Fruit fly (Drosophila melanogaster) whole organism, embryonic: ENCODE data around the gene CG43051.
A peak's percentile ranks its signal among the peaks of the same experiment; 100 is the strongest.

Source experiments
- Abd-B ChIP-seq: fragments of 200-800 bp; sonication (Bioruptor generic); optimal IDR thresholded peaks from 2 replicates; lab custom pipeline; 2018; ENCODE audit warnings: missing biosample characterization, mild to moderate bottlenecking, missing genetic modification characterization, moderate library complexity
- Ada2b ChIP-seq: fragments of 200-800 bp; sonication (Bioruptor generic); IDR thresholded peaks from 2 replicates; pipeline ENCODE4 v1.3.6; 2022; ENCODE audit warnings: missing biosample characterization, missing genetic modification characterization
- Atf6 ChIP-seq: fragments of 200-800 bp; sonication (Bioruptor generic); IDR thresholded peaks from 2 replicates; pipeline ENCODE4 v1.3.6; 2022; ENCODE audit warnings: missing biosample characterization, missing genetic modification characterization
- CG10959 ChIP-seq: fragments of 200-800 bp; sonication (Bioruptor generic); IDR thresholded peaks from 2 replicates; pipeline ENCODE4 v1.3.6; 2022; ENCODE audit warnings: missing biosample characterization, missing genetic modification characterization
- CG11504 ChIP-seq: fragments of 200-800 bp; sonication (Bioruptor generic); optimal IDR thresholded peaks from 3 replicates; lab custom pipeline; 2019; ENCODE audit warnings: missing biosample characterization, mild to moderate bottlenecking, missing genetic modification characterization, moderate library complexity
- CG13123 ChIP-seq: fragments of 200-800 bp; sonication (Bioruptor generic); optimal IDR thresholded peaks from 2 replicates; lab custom pipeline; 2016; ENCODE audit warnings: missing biosample characterization, missing genetic modification characterization
- CG14860 ChIP-seq: fragments of 200-800 bp; sonication (Bioruptor generic); IDR thresholded peaks from 3 replicates; pipeline ENCODE4 v1.3.6; 2022; ENCODE audit warnings: missing biosample characterization, missing genetic modification characterization; ENCODE audit not compliant: partially characterized antibody
- CG17829 ChIP-seq: fragments of 200-800 bp; optimal IDR thresholded peaks from 2 replicates; lab custom pipeline; 2019; ENCODE audit warnings: missing biosample characterization, mild to moderate bottlenecking, missing genetic modification characterization, moderate library complexity
- CG18619 ChIP-seq: fragments of 200-800 bp; sonication (Bioruptor generic); optimal IDR thresholded peaks from 3 replicates; lab custom pipeline; 2017; ENCODE audit warnings: missing biosample characterization, mild to moderate bottlenecking, missing genetic modification characterization
- CG2116 ChIP-seq: fragments of 200-800 bp; sonication (Bioruptor generic); optimal IDR thresholded peaks from 3 replicates; lab custom pipeline; 2018; ENCODE audit warnings: missing biosample characterization, mild to moderate bottlenecking, missing genetic modification characterization
- CG2129 ChIP-seq: fragments of 200-800 bp; sonication (Bioruptor generic); IDR thresholded peaks from 2 replicates; pipeline ENCODE4 v1.3.6; 2022; ENCODE audit warnings: missing biosample characterization, missing genetic modification characterization; ENCODE audit not compliant: partially characterized antibody
- CG33213 ChIP-seq: fragments of 200-800 bp; sonication (Bioruptor generic); optimal IDR thresholded peaks from 3 replicates; lab custom pipeline; 2016; ENCODE audit warnings: missing biosample characterization, missing genetic modification characterization
- CG3407 ChIP-seq: fragments of 200-800 bp; sonication (Bioruptor generic); optimal IDR thresholded peaks from 2 replicates; lab custom pipeline; 2018; ENCODE audit warnings: missing biosample characterization, mild to moderate bottlenecking, missing genetic modification characterization
- CG4360 ChIP-seq: fragments of 200-800 bp; sonication (Bioruptor generic); IDR thresholded peaks from 2 replicates; pipeline ENCODE4 v1.3.6; 2022; ENCODE audit warnings: missing biosample characterization, missing genetic modification characterization
- CG4730 ChIP-seq: fragments of 200-800 bp; sonication (Bioruptor generic); IDR thresholded peaks from 2 replicates; pipeline ENCODE4 v1.3.6; 2022; ENCODE audit warnings: missing biosample characterization, missing genetic modification characterization
- CG6689 ChIP-seq: fragments of 200-800 bp; sonication (Bioruptor generic); IDR thresholded peaks from 2 replicates; pipeline ENCODE4 v1.3.6; 2022; ENCODE audit warnings: missing biosample characterization, missing genetic modification characterization
- CG9727 ChIP-seq: fragments of 200-800 bp; sonication (Bioruptor generic); optimal IDR thresholded peaks from 3 replicates; lab custom pipeline; 2017; ENCODE audit warnings: missing biosample characterization, mild to moderate bottlenecking, missing genetic modification characterization
- D ChIP-seq, 2 experiments: fragments of 200-800 bp in 1 of 2; fragments of >200 bp in 1 of 2; sonication (Bioruptor generic) in 1 of 2; optimal IDR thresholded peaks; 2 replicates in 1 of 2; 3 replicates in 1 of 2; lab custom pipeline; 2017; ENCODE audit warnings: mild to moderate bottlenecking in 1 of 2, missing biosample characterization in 1 of 2, missing genetic modification characterization in 1 of 2, missing genetic modification reagents in 1 of 2
- Dll ChIP-seq: fragments of 200-800 bp; sonication (Bioruptor generic); IDR thresholded peaks from 4 replicates; pipeline ENCODE4 v1.3.6; 2022; ENCODE audit warnings: missing biosample characterization, missing genetic modification characterization; ENCODE audit not compliant: partially characterized antibody
- ERR ChIP-seq: fragments of 200-800 bp; sonication (Bioruptor generic); optimal IDR thresholded peaks from 2 replicates; lab custom pipeline; 2016; ENCODE audit warnings: missing biosample characterization, missing genetic modification characterization
- Ets65A ChIP-seq: fragments of 200-800 bp; sonication (Bioruptor generic); peaks from one replicate; lab custom pipeline; 2016; ENCODE audit warnings: missing biosample characterization, missing genetic modification characterization
- HLHmδ ChIP-seq: fragments of 200-800 bp; sonication (Bioruptor generic); optimal IDR thresholded peaks from 2 replicates; lab custom pipeline; 2018; ENCODE audit warnings: missing biosample characterization, mild to moderate bottlenecking, missing genetic modification characterization, moderate library complexity
- Hmx ChIP-seq: fragments of 200-800 bp; sonication (Bioruptor generic); optimal IDR thresholded peaks from 2 replicates; lab custom pipeline; 2016; ENCODE audit warnings: missing biosample characterization, missing genetic modification characterization
- Hr78 ChIP-seq, 2 experiments: fragments of 200-800 bp in 1 of 2; fragments of >200 bp in 1 of 2; sonication (Bioruptor generic) in 1 of 2; optimal IDR thresholded peaks; 2 replicates each; lab custom pipeline; 2017 to 2019; ENCODE audit warnings: missing biosample characterization in 2 of 2, missing genetic modification characterization in 2 of 2, mild to moderate bottlenecking in 1 of 2, moderate library complexity in 1 of 2
- NFAT ChIP-seq: fragments of 200-800 bp; sonication (Bioruptor generic); IDR thresholded peaks from 2 replicates; pipeline ENCODE4 v1.3.6; 2022; ENCODE audit warnings: missing biosample characterization, missing genetic modification characterization
- NK7.1 ChIP-seq: fragments of 200-800 bp; sonication (Bioruptor generic); optimal IDR thresholded peaks from 3 replicates; lab custom pipeline; 2016; ENCODE audit warnings: missing biosample characterization, missing genetic modification characterization
- Ravus ChIP-seq: fragments of 200-800 bp; sonication (Bioruptor generic); IDR thresholded peaks from 2 replicates; pipeline ENCODE4 v1.3.6; 2022; ENCODE audit warnings: missing biosample characterization, missing genetic modification characterization
- Rfx ChIP-seq: fragments of 200-800 bp; sonication (Bioruptor generic); IDR thresholded peaks from 2 replicates; pipeline ENCODE4 v1.3.6; 2022; ENCODE audit warnings: missing biosample characterization, missing genetic modification characterization
- ab ChIP-seq: fragments of 200-800 bp; sonication (Bioruptor generic); optimal IDR thresholded peaks from 2 replicates; lab custom pipeline; 2016; ENCODE audit warnings: missing biosample characterization, missing genetic modification characterization
- aop ChIP-seq: fragments of 200-800 bp; sonication (Bioruptor generic); IDR thresholded peaks from 2 replicates; pipeline ENCODE4 v1.3.6; 2022; ENCODE audit warnings: missing biosample characterization, missing genetic modification characterization
- ash1 ChIP-seq: fragments of 200-800 bp; sonication (Bioruptor generic); optimal IDR thresholded peaks from 2 replicates; lab custom pipeline; 2018; ENCODE audit warnings: missing biosample characterization, mild to moderate bottlenecking, missing genetic modification characterization
- bbx ChIP-seq: fragments of 200-800 bp; sonication (Bioruptor generic); IDR thresholded peaks from 2 replicates; pipeline ENCODE4 v1.3.6; 2022; ENCODE audit warnings: missing biosample characterization, missing genetic modification characterization; ENCODE audit not compliant: partially characterized antibody
- br ChIP-seq: fragments of >200 bp; optimal IDR thresholded peaks from 2 replicates; lab custom pipeline; 2017
- caup ChIP-seq: fragments of 200-800 bp; sonication (Bioruptor generic); optimal IDR thresholded peaks from 3 replicates; lab custom pipeline; 2017; ENCODE audit warnings: missing biosample characterization, mild to moderate bottlenecking, missing genetic modification characterization, moderate library complexity; ENCODE audit not compliant: severe bottlenecking
- cwo ChIP-seq: fragments of 200-800 bp; sonication (Bioruptor generic); optimal IDR thresholded peaks from 3 replicates; lab custom pipeline; 2017; ENCODE audit warnings: missing biosample characterization, missing genetic modification characterization, mild to moderate bottlenecking, moderate library complexity, missing genetic modification reagents
- dan ChIP-seq: fragments of 200-800 bp; sonication (Bioruptor generic); IDR thresholded peaks from 2 replicates; pipeline ENCODE4 v1.3.6; 2022; ENCODE audit warnings: missing biosample characterization, missing genetic modification characterization
- disco-r ChIP-seq: fragments of 200-800 bp; sonication (Bioruptor generic); optimal IDR thresholded peaks from 2 replicates; lab custom pipeline; 2016; ENCODE audit warnings: missing biosample characterization, missing genetic modification characterization
- esg ChIP-seq: fragments of 200-800 bp; sonication (Bioruptor generic); conservative IDR thresholded peaks from 2 replicates; pipeline ENCODE4 v1.3.6; 2022; ENCODE audit warnings: missing biosample characterization, missing genetic modification characterization
- fru ChIP-seq: fragments of >200 bp; optimal IDR thresholded peaks from 2 replicates; lab custom pipeline; 2017
- gcm2 ChIP-seq: fragments of 200-800 bp; sonication (Bioruptor generic); optimal IDR thresholded peaks from 2 replicates; lab custom pipeline; 2016; ENCODE audit warnings: missing biosample characterization, missing genetic modification characterization
- gem ChIP-seq: fragments of 200-800 bp; sonication (Bioruptor generic); optimal IDR thresholded peaks from 2 replicates; lab custom pipeline; 2019; ENCODE audit warnings: missing biosample characterization, mild to moderate bottlenecking, missing genetic modification characterization, moderate library complexity
- her ChIP-seq: fragments of 200-800 bp; sonication (Bioruptor generic); optimal IDR thresholded peaks from 2 replicates; lab custom pipeline; 2016; ENCODE audit warnings: missing biosample characterization, missing genetic modification characterization
- oc ChIP-seq: fragments of 200-800 bp; sonication (Bioruptor generic); optimal IDR thresholded peaks from 2 replicates; lab custom pipeline; 2018; ENCODE audit warnings: missing biosample characterization, mild to moderate bottlenecking, missing genetic modification characterization, moderate library complexity
- org-1 ChIP-seq: fragments of 200-800 bp; sonication (Bioruptor generic); optimal IDR thresholded peaks from 2 replicates; lab custom pipeline; 2017; ENCODE audit warnings: missing biosample characterization, missing genetic modification characterization
- repo ChIP-seq: fragments of 200-800 bp; sonication (Bioruptor generic); optimal IDR thresholded peaks from 2 replicates; lab custom pipeline; 2016; ENCODE audit warnings: missing biosample characterization, missing genetic modification characterization
- sd ChIP-seq: fragments of 200-800 bp; sonication (Bioruptor generic); optimal IDR thresholded peaks from 3 replicates; lab custom pipeline; 2018; ENCODE audit warnings: missing biosample characterization, mild to moderate bottlenecking, missing genetic modification characterization, moderate library complexity
- sisA ChIP-seq: fragments of 200-800 bp; sonication (Bioruptor generic); IDR thresholded peaks from 2 replicates; pipeline ENCODE4 v1.3.6; 2022; ENCODE audit warnings: missing biosample characterization, missing genetic modification characterization
- slp2 ChIP-seq: fragments of 200-800 bp; sonication (Bioruptor generic); optimal IDR thresholded peaks from 2 replicates; lab custom pipeline; 2016; ENCODE audit warnings: missing biosample characterization, missing genetic modification characterization
- tgo ChIP-seq: fragments of 200-800 bp; sonication (Bioruptor generic); IDR thresholded peaks from 3 replicates; pipeline ENCODE4 v1.3.6; 2022; ENCODE audit warnings: missing biosample characterization, missing genetic modification characterization
- unpg ChIP-seq: fragments of 200-800 bp; sonication (Bioruptor generic); optimal IDR thresholded peaks from 3 replicates; lab custom pipeline; 2018; ENCODE audit warnings: missing biosample characterization, mild to moderate bottlenecking, missing genetic modification characterization, moderate library complexity
- wdn ChIP-seq: fragments of 200-800 bp; sonication (Bioruptor generic); IDR thresholded peaks from 2 replicates; pipeline ENCODE4 v1.3.6; 2022; ENCODE audit warnings: missing biosample characterization, missing genetic modification characterization
- z ChIP-seq: fragments of 200-800 bp; sonication (Bioruptor generic); IDR thresholded peaks from 3 replicates; pipeline ENCODE4 v1.3.6; 2022; ENCODE audit warnings: missing biosample characterization, missing genetic modification characterization

The CG43051 gene

dm6 chr2L:12520254-12520653 lies 12.5 kb downstream of the CG43051 start (continued):
- TF ChIP-seq Ets65A (GFP tag; lab: Kevin White, UChicago) (no peak), CG4730 (GFP tag; lab: Robert Waterston, UW) (no peak), gcm2 (GFP tag; lab: Kevin White, UChicago) (no peak), org-1 (no peak), CG13123 (no peak), ab (GFP tag; lab: Kevin White, UChicago) (no peak), gem (no peak), slp2 (no peak), D (optimal IDR thresholded peaks at IDR 0.05; lab: Kevin White, UChicago) (no peak), D (GFP tag; optimal IDR thresholded peaks at IDR 0.05; lab: Kevin White, UChicago) (no peak), Dll (GFP tag; lab: Robert Waterston, UW) (no peak), CG14860 (GFP tag; lab: Robert Waterston, UW) (no peak), NFAT (GFP tag; lab: Robert Waterston, UW) (no peak; the same call in 1 of the 2 replicates), Hr78 (GFP tag; optimal IDR thresholded peaks at IDR 0.05; lab: Kevin White, UChicago) (peak in 1 of 2 experiments; percentile 46), Hmx (GFP tag; lab: Kevin White, UChicago) (no peak), br (no peak), CG18619 (GFP tag; lab: Kevin White, UChicago) (no peak), unpg (no peak), CG2129 (GFP tag; lab: Robert Waterston, UW) (no peak), Ada2b (GFP tag; lab: Robert Waterston, UW) (no peak), HLHmδ (no peak), Abd-B (GFP tag; lab: Kevin White, UChicago) (peak; percentile 73), ERR (no peak), CG4360 (GFP tag; lab: Robert Waterston, UW) (no peak), CG11504 (tag; lab: Kevin White, UChicago) (peak; percentile 23), fru (lab: Kevin White, UChicago) (no peak), CG2116 (peak; percentile 15), CG6689 (GFP tag; lab: Robert Waterston, UW) (no peak), Ravus (GFP tag; lab: Robert Waterston, UW) (no peak), CG10959 (no peak), Atf6 (GFP tag; lab: Robert Waterston, UW) (no peak), sisA (GFP tag; lab: Robert Waterston, UW) (no peak; the same call in 1 of the 2 replicates), z (GFP tag; lab: Robert Waterston, UW) (no peak), CG33213 (GFP tag; lab: Kevin White, UChicago) (peak; percentile 45), cwo (GFP tag; lab: Kevin White, UChicago) (no peak), CG9727 (GFP tag; lab: Kevin White, UChicago) (no peak), sd (tag; lab: Kevin White, UChicago) (peak; percentile 58), CG3407 (GFP tag; lab: Kevin White, UChicago) (no peak), dan (GFP tag; lab: Robert Waterston, UW) (no peak), caup (GFP tag; lab: Kevin White, UChicago) (no peak), repo (GFP tag; lab: Kevin White, UChicago) (no peak), aop (GFP tag; lab: Robert Waterston, UW) (no peak), wdn (GFP tag; lab: Robert Waterston, UW) (no peak), NK7.1 (no peak), tgo (GFP tag; lab: Robert Waterston, UW) (no peak), her (no peak), esg (GFP tag; lab: Robert Waterston, UW) (no peak), disco-r (GFP tag; lab: Kevin White, UChicago) (no peak), CG17829 (tag; lab: Kevin White, UChicago) (peak; percentile 19), bbx (GFP tag; lab: Robert Waterston, UW) (peak; percentile 64), Rfx (GFP tag; lab: Robert Waterston, UW) (0 out of 2 replicates have a peak, but pooled peaks have one; percentile 18), oc (tag; lab: Kevin White, UChicago) (no peak), ash1 (GFP tag; lab: Kevin White, UChicago) (no peak)
